Worm (Caenorhabditis elegans): Measurements from ENCODE around the gene taf-3.

The taf-3 gene

ce11 chrX:16343885-16344640 is 11.8 kb downstream of the taf-3 start:
- TF ChIP-seq fkh-2 (tag; optimal IDR thresholded peaks at IDR 0.05) = no peak
- TF ChIP-seq fkh-10 (GFP tag; optimal IDR thresholded peaks at IDR 0.05) = peak; percentile 95
- no peak for TF ChIP-seq sea-2 (GFP tag; optimal IDR thresholded peaks at IDR 0.05)
- no peak for TF ChIP-seq ZK546.5 (tag; optimal IDR thresholded peaks at IDR 0.05)

- no peak for TF ChIP-seq ceh-28 (tag; optimal IDR thresholded peaks at IDR 0.05)
- peak; percentile 88 for TF ChIP-seq fkh-10 (GFP tag; optimal IDR thresholded peaks at IDR 0.05)
- TF ChIP-seq mdl-1 (tag; optimal IDR thresholded peaks at IDR 0.05) = no peak
- no peak for TF ChIP-seq tbx-2 (tag; optimal IDR thresholded peaks at IDR 0.05)
- no peak for TF ChIP-seq pqm-1 (tag; optimal IDR thresholded peaks at IDR 0.05)
- TF ChIP-seq nhr-43 (tag; optimal IDR thresholded peaks at IDR 0.05; ENCODE audit: poor library complexity, severe bottlenecking) = no peak
- TF ChIP-seq jun-1 (tag; optimal IDR thresholded peaks at IDR 0.05) = no peak
- no peak for TF ChIP-seq nhr-11 (tag; optimal IDR thresholded peaks at IDR 0.05)
- no peak for TF ChIP-seq eor-1 (tag; optimal IDR thresholded peaks at IDR 0.05)
Measured at ce11 chrX:16345296-16345695, 13.1 kb downstream of the taf-3 start.

ce11 chrX:16346212-16346883 is 14.1 kb downstream of the taf-3 start:
- peak; percentile 87 for TF ChIP-seq skn-1 (tag; optimal IDR thresholded peaks at IDR 0.05)
- TF ChIP-seq mdl-1 (tag; optimal IDR thresholded peaks at IDR 0.05) = no peak
- peak; percentile 45 for TF ChIP-seq pha-4 (tag; optimal IDR thresholded peaks at IDR 0.05)
- TF ChIP-seq nhr-67 (tag; optimal IDR thresholded peaks at IDR 0.05) = no peak
- TF ChIP-seq jun-1 (tag; optimal IDR thresholded peaks at IDR 0.05) = peak; percentile 20
- no peak for TF ChIP-seq sea-2 (GFP tag; optimal IDR thresholded peaks at IDR 0.05)
- peak; percentile 98 for TF ChIP-seq pqm-1 (tag; optimal IDR thresholded peaks at IDR 0.05)
- peak; percentile 96 for TF ChIP-seq elt-2 (tag; optimal IDR thresholded peaks at IDR 0.05)
- TF ChIP-seq aly-2 (tag; optimal IDR thresholded peaks at IDR 0.05) = no peak

ce11 chrX:16349019-16349418 is 16.8 kb downstream of the taf-3 start:
- TF ChIP-seq egl-27 (tag; optimal IDR thresholded peaks at IDR 0.05) = no peak
- TF ChIP-seq nhr-67 (tag; optimal IDR thresholded peaks at IDR 0.05) = no peak
- peak; percentile 81 for TF ChIP-seq pha-4 (tag; optimal IDR thresholded peaks at IDR 0.05)
- peak; percentile 33 for TF ChIP-seq nfya-1 (tag; optimal IDR thresholded peaks at IDR 0.05; ENCODE audit: insufficient read depth)
- TF ChIP-seq lin-39 (tag; optimal IDR thresholded peaks at IDR 0.05) = no peak
- TF ChIP-seq nhr-43 (tag; optimal IDR thresholded peaks at IDR 0.05; ENCODE audit: poor library complexity, severe bottlenecking) = peak; percentile 46
- peak; percentile 99 for TF ChIP-seq pqm-1 (tag; optimal IDR thresholded peaks at IDR 0.05)
- TF ChIP-seq elt-2 (tag; optimal IDR thresholded peaks at IDR 0.05) = peak; percentile 97
- TF ChIP-seq unc-62 (GFP tag; optimal IDR thresholded peaks at IDR 0.05) = no peak
- peak; percentile 37 for TF ChIP-seq ceh-28 (tag; optimal IDR thresholded peaks at IDR 0.05)
- peak; percentile 36 for TF ChIP-seq nhr-25 (tag; optimal IDR thresholded peaks at IDR 0.05)
- no peak for TF ChIP-seq snpc-4 (tag; optimal IDR thresholded peaks at IDR 0.05)
- no peak for TF ChIP-seq fkh-2 (tag; optimal IDR thresholded peaks at IDR 0.05)
- peak; percentile 91 for TF ChIP-seq skn-1 (tag; optimal IDR thresholded peaks at IDR 0.05)
- no peak for TF ChIP-seq ztf-4 (tag; optimal IDR thresholded peaks at IDR 0.05)
- TF ChIP-seq daf-12 (tag; optimal IDR thresholded peaks at IDR 0.05) = no peak
- TF ChIP-seq nhr-23 (tag; optimal IDR thresholded peaks at IDR 0.05) = peak; percentile 59
- peak; percentile 79 for TF ChIP-seq jun-1 (tag; optimal IDR thresholded peaks at IDR 0.05)
- TF ChIP-seq elt-1 (tag; optimal IDR thresholded peaks at IDR 0.05) = peak; percentile 41

- no peak for TF ChIP-seq jun-1 (tag; optimal IDR thresholded peaks at IDR 0.05)
- TF ChIP-seq pqm-1 (tag; optimal IDR thresholded peaks at IDR 0.05) = no peak
- no peak for TF ChIP-seq skn-1 (tag; optimal IDR thresholded peaks at IDR 0.05)
- peak; percentile 84 for TF ChIP-seq pha-4 (tag; optimal IDR thresholded peaks at IDR 0.05)
- TF ChIP-seq fkh-10 (GFP tag; optimal IDR thresholded peaks at IDR 0.05) = peak; percentile 89
- TF ChIP-seq nhr-23 (tag; optimal IDR thresholded peaks at IDR 0.05) = no peak
- no peak for TF ChIP-seq nhr-67 (tag; optimal IDR thresholded peaks at IDR 0.05)
Measured at ce11 chrX:16352503-16352902, 20.3 kb downstream of the taf-3 start.

Measured in whole organism, L3 larva.